Worm (Caenorhabditis elegans) whole organism, L4/young adult: ENCODE results near the gene grd-7.

Source experiments
- W03F9.2 ChIP-seq: fragments of 150-350 bp; optimal IDR thresholded peaks from 2 replicates; lab custom pipeline; 2014; ENCODE audit warnings: missing biosample characterization, missing genetic modification characterization
- dao-5 ChIP-seq: sonication (generic microtip); optimal IDR thresholded peaks from 2 replicates; lab custom pipeline; 2016; ENCODE audit warnings: missing genotype, missing genetic modification characterization, moderate library complexity, missing compliant biosample characterization
- him-1 ChIP-seq: sonication (generic microtip); optimal IDR thresholded peaks from 2 replicates; lab custom pipeline; 2016; ENCODE audit warnings: missing genotype, missing genetic modification reagents, missing genetic modification characterization, missing compliant biosample characterization

- TF ChIP-seq him-1 (tag; lab: Kevin White, UChicago) (no peak), dao-5 (tag; lab: Kevin White, UChicago) (no peak), W03F9.2 (tag; lab: Kevin White, UChicago) (no peak)
These were observed 32.6 kb downstream of the grd-7 start for ce11 chrX:7236717-7237116.
